Fruit fly (Drosophila melanogaster): ENCODE results near the gene Sfp24Bb.

Gene Sfp24Bb

dm6 chr2L:3703260-3703659, 33.7 kb upstream of the Sfp24Bb start, which contains the start of gene CG2816 (continued):
- TF ChIP-seq NFAT (GFP tag; IDR thresholded peaks at IDR 0.05), result peak; percentile 68; the same call in 1 of the 2 replicates
- no peak for TF ChIP-seq grn (GFP tag; optimal IDR thresholded peaks at IDR 0.05)
- TF ChIP-seq CG9932 (GFP tag; IDR thresholded peaks at IDR 0.05), result peak; percentile 98
- TF ChIP-seq CG32767 (GFP tag; IDR thresholded peaks at IDR 0.05), result 0 out of 2 replicates have a peak, but pooled peaks have one; percentile 14
- TF ChIP-seq zf30C (GFP tag; optimal IDR thresholded peaks at IDR 0.05), result no peak
- TF ChIP-seq Xrp1 (GFP tag; IDR thresholded peaks at IDR 0.05), result no peak
- TF ChIP-seq wek (GFP tag; optimal IDR thresholded peaks at IDR 0.05), result no peak
- TF ChIP-seq sqz (GFP tag; optimal IDR thresholded peaks at IDR 0.05), result no peak
- no peak for TF ChIP-seq CG2199 (GFP tag; IDR thresholded peaks at IDR 0.05)
- peak; percentile 68 for TF ChIP-seq ems (GFP tag; optimal IDR thresholded peaks at IDR 0.05)
- TF ChIP-seq otp (GFP tag; IDR thresholded peaks at IDR 0.05), result 0 out of 3 replicates have a peak, but pooled peaks have one; percentile 8
- no peak for TF ChIP-seq kah (GFP tag; optimal IDR thresholded peaks at IDR 0.05)
- TF ChIP-seq CG4424 (GFP tag; optimal IDR thresholded peaks at IDR 0.05), result no peak
- no peak for TF ChIP-seq CG7271 (tag; optimal IDR thresholded peaks at IDR 0.05)
- TF ChIP-seq da (GFP tag; optimal IDR thresholded peaks at IDR 0.05), result no peak
- TF ChIP-seq CG3847 (GFP tag; IDR thresholded peaks at IDR 0.05), result peak; percentile 89
- TF ChIP-seq CG17361 (GFP tag; IDR thresholded peaks at IDR 0.05), result no peak
- TF ChIP-seq pb (GFP tag; optimal IDR thresholded peaks at IDR 0.05), result no peak
- 0 out of 2 replicates have a peak, but pooled peaks have one; percentile 13 for TF ChIP-seq CG10321 (GFP tag; IDR thresholded peaks at IDR 0.05)
- no peak for TF ChIP-seq BEAF-32 (GFP tag; optimal IDR thresholded peaks at IDR 0.05)
- TF ChIP-seq abd-A (tag; optimal IDR thresholded peaks at IDR 0.05), result no peak
- no peak for TF ChIP-seq crol (GFP tag; IDR thresholded peaks at IDR 0.05)
- peak; percentile 92; the same call in 1 of the 2 replicates for TF ChIP-seq Drgx (GFP tag; IDR thresholded peaks at IDR 0.05)
- peak; percentile 75; the same call in 1 of the 2 replicates for TF ChIP-seq cas (GFP tag; IDR thresholded peaks at IDR 0.05)
- TF ChIP-seq h (optimal IDR thresholded peaks at IDR 0.05), result no peak
- TF ChIP-seq Sox102F (GFP tag; optimal IDR thresholded peaks at IDR 0.05), result peak; percentile 23
- TF ChIP-seq toy (GFP tag; IDR thresholded peaks at IDR 0.05), result no peak
- no peak for TF ChIP-seq Opbp (GFP tag; IDR thresholded peaks at IDR 0.05; ENCODE audit: partially characterized antibody)
- TF ChIP-seq MBD-R2 (GFP tag; IDR thresholded peaks at IDR 0.05), result peak; percentile 18; the same call in 1 of the 2 replicates
- TF ChIP-seq vvl (GFP tag; IDR thresholded peaks at IDR 0.05), result peak; percentile 87; the same call in 1 of the 2 replicates
- 0 out of 2 replicates have a peak, but pooled peaks have one; percentile 20 for TF ChIP-seq CG14667 (GFP tag; IDR thresholded peaks at IDR 0.05)
- no peak for TF ChIP-seq Stat92E (GFP tag; optimal IDR thresholded peaks at IDR 0.05)
- TF ChIP-seq eve (GFP tag; optimal IDR thresholded peaks at IDR 0.05), result peak in 1 of 2 experiments; percentile 28
- peak; percentile 86 for TF ChIP-seq lbe (GFP tag; optimal IDR thresholded peaks at IDR 0.05)
- TF ChIP-seq H2.0 (GFP tag; IDR thresholded peaks at IDR 0.05), result peak; percentile 76
- TF ChIP-seq tll (GFP tag; optimal IDR thresholded peaks at IDR 0.05), result no peak
- TF ChIP-seq CG17328 (GFP tag; IDR thresholded peaks at IDR 0.05), result 0 out of 2 replicates have a peak, but pooled peaks have one; percentile 22
- no peak for TF ChIP-seq disco-r (GFP tag; optimal IDR thresholded peaks at IDR 0.05)
- TF ChIP-seq nerfin-1 (tag; optimal IDR thresholded peaks at IDR 0.05), result no peak
- peak; percentile 85 for TF ChIP-seq Ptx1 (GFP tag; IDR thresholded peaks at IDR 0.05)
- TF ChIP-seq bab2 (GFP tag; optimal IDR thresholded peaks at IDR 0.05), result peak; percentile 0
- TF ChIP-seq D (optimal IDR thresholded peaks at IDR 0.05), result no peak
- no peak for TF ChIP-seq D (GFP tag; optimal IDR thresholded peaks at IDR 0.05)
- TF ChIP-seq zen (tag; optimal IDR thresholded peaks at IDR 0.05), result no peak
- TF ChIP-seq Poxn (GFP tag; IDR thresholded peaks at IDR 0.05), result peak; percentile 37; the same call in 1 of the 2 replicates
- TF ChIP-seq MESR4 (GFP tag; optimal IDR thresholded peaks at IDR 0.05), result no peak
- TF ChIP-seq Dfd (GFP tag; optimal IDR thresholded peaks at IDR 0.05), result no peak
- TF ChIP-seq vnd (GFP tag; IDR thresholded peaks at IDR 0.05; ENCODE audit: partially characterized antibody), result no peak
- TF ChIP-seq CG15073 (GFP tag; optimal IDR thresholded peaks at IDR 0.05), result no peak
- TF ChIP-seq esg (GFP tag; conservative IDR thresholded peaks at IDR 0.05), result peak; percentile 67
- TF ChIP-seq Max (GFP tag; optimal IDR thresholded peaks at IDR 0.05), result no peak
- TF ChIP-seq CG15696 (tag; optimal IDR thresholded peaks at IDR 0.05), result no peak

Measured in whole organism, embryonic.